Worm (Caenorhabditis elegans) whole organism, L1 larva: ENCODE data around the gene F28H6.7.

Experiments used
- C16A3.4 ChIP-seq: fragments of 150-350 bp; optimal IDR thresholded peaks from 2 replicates; lab custom pipeline; 2014; ENCODE audit warnings: missing biosample characterization, missing genetic modification characterization
- C34B4.2 ChIP-seq: sonication (generic microtip); optimal IDR thresholded peaks from 2 replicates; lab custom pipeline; 2017; ENCODE audit warnings: mild to moderate bottlenecking, missing genetic modification characterization, missing compliant biosample characterization
- aly-2 ChIP-seq: fragments of 150-350 bp; optimal IDR thresholded peaks from 2 replicates; lab custom pipeline; 2014; ENCODE audit warnings: missing biosample characterization, missing genetic modification characterization
- ceh-88 ChIP-seq: fragments of 200-800 bp; sonication (Bioruptor generic); IDR thresholded peaks from 2 replicates; pipeline ENCODE4 v1.3.6; 2022; ENCODE audit warnings: missing genetic modification characterization, missing compliant biosample characterization
- ceh-90 ChIP-seq: sonication (generic microtip); optimal IDR thresholded peaks from 2 replicates; lab custom pipeline; 2016; ENCODE audit warnings: missing genetic modification characterization, missing compliant biosample characterization
- ces-1 ChIP-seq: fragments of 150-350 bp; optimal IDR thresholded peaks from 2 replicates; lab custom pipeline; 2014; ENCODE audit warnings: missing biosample characterization, missing genetic modification reagents, missing genetic modification characterization
- dpl-1 ChIP-seq, 3 experiments: fragments of 150-350 bp in 2 of 3; sonication (generic microtip) in 1 of 3; optimal IDR thresholded peaks; 2 replicates each; lab custom pipeline; 2014 to 2017; ENCODE audit warnings: missing biosample characterization in 3 of 3, missing genetic modification characterization in 3 of 3, missing genetic modification reagents in 3 of 3
- dsc-1 ChIP-seq: sonication (generic microtip); optimal IDR thresholded peaks from 2 replicates; lab custom pipeline; 2016; ENCODE audit warnings: mild to moderate bottlenecking, missing genetic modification characterization, missing compliant biosample characterization
- efl-1 ChIP-seq, 4 experiments: fragments of 150-350 bp; optimal IDR thresholded peaks in 3 of 4; peaks in 1 of 4; 1 replicate in 1 of 4; 2 replicates in 3 of 4; lab custom pipeline; 2014; ENCODE audit warnings: missing biosample characterization in 2 of 4, missing genetic modification characterization in 2 of 4, missing genetic modification reagents in 2 of 4
- efl-3 ChIP-seq: fragments of 200-800 bp; sonication (Bioruptor generic); optimal IDR thresholded peaks from 2 replicates; lab custom pipeline; 2018; ENCODE audit warnings: mild to moderate bottlenecking, missing genetic modification characterization, missing compliant biosample characterization
- egl-27 ChIP-seq, 2 experiments: fragments of 150-350 bp in 1 of 2; sonication (generic microtip); optimal IDR thresholded peaks; 3 replicates each; lab custom pipeline; 2017 to 2018; ENCODE audit warnings: missing biosample characterization in 2 of 2, missing genetic modification characterization in 2 of 2, missing genetic modification reagents in 2 of 2
- elt-2 ChIP-seq: sonication (generic microtip); optimal IDR thresholded peaks from 2 replicates; lab custom pipeline; 2016; ENCODE audit warnings: missing genetic modification characterization, mild to moderate bottlenecking, inconsistent platforms, missing compliant biosample characterization, missing genetic modification reagents
- elt-3 ChIP-seq, 6 experiments: fragments of 150-350 bp in 1 of 6; sonication (generic microtip); optimal IDR thresholded peaks; 2 replicates each; lab custom pipeline; 2017 to 2018; ENCODE audit warnings: missing biosample characterization in 6 of 6, missing genetic modification characterization in 6 of 6, inconsistent platforms in 1 of 6
- fkh-10 ChIP-seq: sonication (generic microtip); optimal IDR thresholded peaks from 2 replicates; lab custom pipeline; 2017; ENCODE audit warnings: missing biosample characterization, missing genetic modification reagents, missing genetic modification characterization
- fos-1 ChIP-seq: fragments of 150-350 bp; optimal IDR thresholded peaks from 2 replicates; lab custom pipeline; 2014; ENCODE audit warnings: missing biosample characterization, missing genetic modification characterization
- hlh-17 ChIP-seq: fragments of 200-800 bp; sonication (Bioruptor generic); optimal IDR thresholded peaks from 2 replicates; lab custom pipeline; 2018; ENCODE audit warnings: missing genetic modification characterization, mild to moderate bottlenecking, missing compliant biosample characterization, moderate library complexity, borderline replicate concordance
- hlh-4 ChIP-seq: sonication (generic microtip); optimal IDR thresholded peaks from 2 replicates; lab custom pipeline; 2016; ENCODE audit warnings: mild to moderate bottlenecking, missing genetic modification characterization, missing compliant biosample characterization
- hpl-2 ChIP-seq: fragments of 150-350 bp; optimal IDR thresholded peaks from 2 replicates; lab custom pipeline; 2014; ENCODE audit warnings: missing biosample characterization, missing genetic modification reagents, missing genetic modification characterization
- jun-1 ChIP-seq: fragments of 150-350 bp; optimal IDR thresholded peaks from 2 replicates; lab custom pipeline; 2014; ENCODE audit warnings: missing biosample characterization, missing genetic modification reagents, missing genetic modification characterization
- lin-13 ChIP-seq: fragments of 150-350 bp; optimal IDR thresholded peaks from 2 replicates; lab custom pipeline; 2014; ENCODE audit warnings: missing biosample characterization, missing genetic modification reagents, missing genetic modification characterization
- lin-14 ChIP-seq: fragments of 200-800 bp; sonication (Bioruptor generic); optimal IDR thresholded peaks from 2 replicates; lab custom pipeline; 2018; ENCODE audit warnings: mild to moderate bottlenecking, missing genetic modification characterization, moderate library complexity, missing compliant biosample characterization
- lin-15B ChIP-seq: fragments of 150-350 bp; sonication (generic microtip); optimal IDR thresholded peaks from 3 replicates; lab custom pipeline; 2014; ENCODE audit warnings: missing biosample characterization, missing genetic modification characterization
- lin-35 ChIP-seq, 2 experiments: fragments of 150-350 bp; optimal IDR thresholded peaks; 2 replicates each; lab custom pipeline; 2014; ENCODE audit warnings: missing biosample characterization in 2 of 2, missing genetic modification characterization in 2 of 2, missing genetic modification reagents in 2 of 2
- lin-39 ChIP-seq: fragments of 150-350 bp; optimal IDR thresholded peaks from 2 replicates; lab custom pipeline; 2014; ENCODE audit warnings: missing biosample characterization, missing genetic modification reagents, missing genetic modification characterization
- lsy-2 ChIP-seq, 2 experiments: fragments of 150-350 bp; optimal IDR thresholded peaks; 2 replicates each; lab custom pipeline; 2014; ENCODE audit warnings: missing biosample characterization in 2 of 2, missing genetic modification characterization in 2 of 2
- mdl-1 ChIP-seq, 2 experiments: fragments of 150-350 bp; optimal IDR thresholded peaks; 2 replicates each; lab custom pipeline; 2014 to 2017; ENCODE audit warnings: missing biosample characterization in 2 of 2, missing genetic modification characterization in 2 of 2, inconsistent platforms in 1 of 2
- nhr-11 ChIP-seq: fragments of 150-350 bp; optimal IDR thresholded peaks from 2 replicates; lab custom pipeline; 2014; ENCODE audit warnings: missing biosample characterization, missing genetic modification characterization
- nhr-12 ChIP-seq: sonication (generic microtip); optimal IDR thresholded peaks from 2 replicates; lab custom pipeline; 2017; ENCODE audit warnings: missing biosample characterization, missing genetic modification characterization
- nhr-19 ChIP-seq: fragments of 200-800 bp; sonication (Bioruptor generic); conservative IDR thresholded peaks from 2 replicates; pipeline ENCODE4 v1.3.6; 2022; ENCODE audit warnings: missing genetic modification characterization, missing compliant biosample characterization
- nhr-20 ChIP-seq: sonication (generic microtip); optimal IDR thresholded peaks from 2 replicates; lab custom pipeline; 2016; ENCODE audit warnings: mild to moderate bottlenecking, missing genetic modification characterization, missing compliant biosample characterization
- nhr-237 ChIP-seq: fragments of 150-350 bp; optimal IDR thresholded peaks from 2 replicates; lab custom pipeline; 2014; ENCODE audit warnings: missing biosample characterization, missing genetic modification characterization
- nhr-28 ChIP-seq: fragments of 150-350 bp; optimal IDR thresholded peaks from 2 replicates; lab custom pipeline; 2014; ENCODE audit warnings: missing biosample characterization, missing genetic modification characterization
- nhr-71 ChIP-seq: sonication (generic microtip); optimal IDR thresholded peaks from 2 replicates; lab custom pipeline; 2016; ENCODE audit warnings: mild to moderate bottlenecking, missing genetic modification characterization, moderate library complexity, missing compliant biosample characterization
- nhr-76 ChIP-seq: sonication (generic microtip); optimal IDR thresholded peaks from 2 replicates; lab custom pipeline; 2017; ENCODE audit warnings: missing biosample characterization, missing genetic modification characterization
- nhr-77 ChIP-seq: fragments of 150-350 bp; optimal IDR thresholded peaks from 2 replicates; lab custom pipeline; 2014; ENCODE audit warnings: missing biosample characterization, missing genetic modification characterization
- nhr-85 ChIP-seq: sonication (generic microtip); peaks from one replicate; lab custom pipeline; 2016; ENCODE audit warnings: missing genetic modification characterization, inconsistent platforms, missing compliant biosample characterization
- pax-3 ChIP-seq: fragments of 200-800 bp; sonication (Bioruptor generic); optimal IDR thresholded peaks from 2 replicates; lab custom pipeline; 2018; ENCODE audit warnings: mild to moderate bottlenecking, missing genetic modification characterization, moderate library complexity, missing compliant biosample characterization
- sox-4 ChIP-seq: sonication (generic microtip); optimal IDR thresholded peaks from 2 replicates; lab custom pipeline; 2016; ENCODE audit warnings: missing genetic modification characterization, missing compliant biosample characterization
- sptf-1 ChIP-seq: fragments of 150-350 bp; optimal IDR thresholded peaks from 2 replicates; lab custom pipeline; 2014; ENCODE audit warnings: missing biosample characterization, missing genetic modification characterization
- sup-37 ChIP-seq: fragments of 200-800 bp; sonication (Bioruptor generic); optimal IDR thresholded peaks from 2 replicates; lab custom pipeline; 2018; ENCODE audit warnings: mild to moderate bottlenecking, missing genetic modification characterization, missing compliant biosample characterization
- swsn-7 ChIP-seq: sonication (generic microtip); optimal IDR thresholded peaks from 2 replicates; lab custom pipeline; 2016; ENCODE audit warnings: missing genetic modification characterization, missing compliant biosample characterization
- tbx-2 ChIP-seq: sonication (generic microtip); optimal IDR thresholded peaks from 2 replicates; lab custom pipeline; 2016; ENCODE audit warnings: missing genetic modification characterization, missing compliant biosample characterization
- unc-130 ChIP-seq: fragments of 150-350 bp; optimal IDR thresholded peaks from 2 replicates; lab custom pipeline; 2017; ENCODE audit warnings: missing biosample characterization, missing genetic modification characterization, inconsistent platforms
- unc-30 ChIP-seq: sonication (generic microtip); optimal IDR thresholded peaks from 2 replicates; lab custom pipeline; 2017; ENCODE audit warnings: missing biosample characterization, missing genetic modification characterization
- unc-62 ChIP-seq: fragments of 150-350 bp; optimal IDR thresholded peaks from 2 replicates; lab custom pipeline; 2014; ENCODE audit warnings: missing biosample characterization, missing genetic modification reagents, missing genetic modification characterization
- unc-86 ChIP-seq: sonication (generic microtip); optimal IDR thresholded peaks from 2 replicates; lab custom pipeline; 2016; ENCODE audit warnings: missing genetic modification characterization, missing compliant biosample characterization
- vab-15 ChIP-seq: sonication (generic microtip); optimal IDR thresholded peaks from 2 replicates; lab custom pipeline; 2017; ENCODE audit warnings: missing genotype, mild to moderate bottlenecking, missing genetic modification characterization, missing compliant biosample characterization
- ztf-4 ChIP-seq: fragments of 150-350 bp; optimal IDR thresholded peaks from 2 replicates; lab custom pipeline; 2014; ENCODE audit warnings: missing biosample characterization, missing genetic modification characterization

F28H6.7 gene

ce11 chrX:14145634-14146033 is 29.7 kb downstream of the F28H6.7 start:
- TF ChIP-seq hpl-2 (GFP tag; lab: Kevin White, UChicago) = no peak
- no peak for TF ChIP-seq hlh-17 (GFP tag; lab: Kevin White, UChicago)
- peak; percentile 21 for TF ChIP-seq lin-14 (GFP tag; lab: Kevin White, UChicago)
- no peak for TF ChIP-seq tbx-2 (tag; lab: Kevin White, UChicago)
- TF ChIP-seq mdl-1 (tag; optimal IDR thresholded peaks at IDR 0.05; lab: Kevin White, UChicago) = peak in 1 of 2 experiments; percentile 11
- peak in 1 of 2 experiments; percentile 37 for TF ChIP-seq lin-35 (GFP tag; optimal IDR thresholded peaks at IDR 0.05; lab: Kevin White, UChicago)
- TF ChIP-seq C16A3.4 (tag; lab: Kevin White, UChicago) = peak; percentile 33
- TF ChIP-seq elt-2 (tag; lab: Kevin White, UChicago) = peak; percentile 21
- TF ChIP-seq lin-39 (tag; lab: Kevin White, UChicago) = no peak

DNA sequence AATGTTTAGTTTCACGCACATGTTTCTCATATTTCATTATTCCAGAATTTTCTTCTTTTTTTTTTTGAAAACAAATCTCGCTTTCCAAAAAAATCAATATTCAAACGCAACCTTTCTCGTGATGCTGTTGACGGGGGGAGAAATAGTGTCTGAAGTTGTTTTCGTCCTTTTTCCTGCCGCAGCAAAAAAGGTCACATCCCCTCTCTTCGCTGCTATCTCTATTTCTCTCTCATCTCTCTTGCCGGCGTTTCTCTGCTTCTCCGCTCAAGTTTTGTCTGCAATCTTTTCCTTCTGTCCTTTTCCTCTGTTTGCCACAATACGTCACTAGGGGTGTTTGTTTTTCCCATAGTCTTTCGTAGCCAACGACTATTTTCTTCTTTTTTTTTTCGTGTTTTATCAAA is 30.8 kb downstream of the F28H6.7 start:
- TF ChIP-seq nhr-19 (GFP tag; lab: Robert Waterston, UW) = peak; percentile 58
- no peak for TF ChIP-seq sox-4
- peak; percentile 90 for TF ChIP-seq nhr-71 (tag; lab: Kevin White, UChicago)
- TF ChIP-seq egl-27 (tag; optimal IDR thresholded peaks at IDR 0.05; lab: Kevin White, UChicago) = peak in 1 of 2 experiments; percentile 49
- peak; percentile 52 for TF ChIP-seq dsc-1 (tag; lab: Kevin White, UChicago)
- no peak for TF ChIP-seq aly-2 (tag; lab: Kevin White, UChicago)
- TF ChIP-seq unc-130 (tag; lab: Kevin White, UChicago) = peak; percentile 64
- TF ChIP-seq ceh-88 (GFP tag; lab: Robert Waterston, UW) = peak; percentile 39; the same call in 1 of the 2 replicates
- TF ChIP-seq fkh-10 (GFP tag; lab: Kevin White, UChicago) = peak; percentile 70
- no peak for TF ChIP-seq lin-15B (tag; lab: Kevin White, UChicago)
- TF ChIP-seq nhr-77 (tag; lab: Kevin White, UChicago) = peak; percentile 77
- TF ChIP-seq lin-35 (GFP tag; optimal IDR thresholded peaks at IDR 0.05; lab: Kevin White, UChicago) = peak; percentile 63 to 81
- peak; percentile 43 for TF ChIP-seq hpl-2 (GFP tag; lab: Kevin White, UChicago)
- TF ChIP-seq vab-15 (tag; lab: Kevin White, UChicago) = no peak
- TF ChIP-seq ztf-4 (tag; lab: Kevin White, UChicago) = no peak
- TF ChIP-seq efl-3 (GFP tag; lab: Kevin White, UChicago) = no peak
- no peak for TF ChIP-seq unc-30 (tag; lab: Kevin White, UChicago)
- peak; percentile 80 for TF ChIP-seq fos-1 (tag; lab: Kevin White, UChicago)
- peak; percentile 89 for TF ChIP-seq nhr-20 (tag; lab: Kevin White, UChicago)
- TF ChIP-seq dpl-1 (GFP tag; optimal IDR thresholded peaks at IDR 0.05; lab: Kevin White, UChicago) = peak in 2 of 3 experiments; percentile 49 to 52
- TF ChIP-seq nhr-11 (tag; lab: Kevin White, UChicago) = peak; percentile 51
- no peak for TF ChIP-seq nhr-28 (tag; lab: Kevin White, UChicago)
- TF ChIP-seq swsn-7 (tag; lab: Kevin White, UChicago) = peak; percentile 75
- peak; percentile 43 for TF ChIP-seq elt-2 (tag; lab: Kevin White, UChicago)
- no peak for TF ChIP-seq nhr-76 (tag; lab: Kevin White, UChicago)
- peak; percentile 75 for TF ChIP-seq unc-86
- TF ChIP-seq lin-14 (GFP tag; lab: Kevin White, UChicago) = peak; percentile 97
- no peak for TF ChIP-seq sptf-1
- TF ChIP-seq lin-13 = peak; percentile 57
- peak; percentile 43 for TF ChIP-seq jun-1 (tag; lab: Kevin White, UChicago)
- no peak for TF ChIP-seq C34B4.2
- TF ChIP-seq unc-62 (GFP tag; lab: Kevin White, UChicago) = no peak
- peak; percentile 54 to 59 for TF ChIP-seq efl-1 (optimal IDR thresholded peaks at IDR 0.05; lab: Kevin White, UChicago)
- peak; percentile 15 to 62 for TF ChIP-seq efl-1 (GFP tag; optimal IDR thresholded peaks at IDR 0.05 in 1 of 2; lab: Kevin White, UChicago)
- TF ChIP-seq tbx-2 (tag; lab: Kevin White, UChicago) = peak; percentile 75
- no peak for TF ChIP-seq nhr-12 (tag; lab: Kevin White, UChicago)
- peak in 3 of 6 experiments; percentile 64 to 90 (median 75) for TF ChIP-seq elt-3 (tag; optimal IDR thresholded peaks at IDR 0.05; lab: Kevin White, UChicago)
- no peak for TF ChIP-seq ces-1 (GFP tag; lab: Kevin White, UChicago)
- TF ChIP-seq hlh-17 (GFP tag; lab: Kevin White, UChicago) = no peak
- peak; percentile 66 to 81 for TF ChIP-seq lsy-2 (tag; optimal IDR thresholded peaks at IDR 0.05; lab: Kevin White, UChicago)
- TF ChIP-seq mdl-1 (tag; optimal IDR thresholded peaks at IDR 0.05; lab: Kevin White, UChicago) = peak in 1 of 2 experiments; percentile 84
- TF ChIP-seq ceh-90 (tag; lab: Kevin White, UChicago) = peak; percentile 32
- TF ChIP-seq sup-37 (GFP tag; lab: Kevin White, UChicago) = no peak
- peak; percentile 94 for TF ChIP-seq nhr-85 (tag; lab: Kevin White, UChicago)
- TF ChIP-seq nhr-237 (tag; lab: Kevin White, UChicago) = peak; percentile 52
- TF ChIP-seq hlh-4 = no peak
- TF ChIP-seq pax-3 = no peak
